Fruit fly (Drosophila melanogaster) whole organism, adult: Measurements from ENCODE around the gene CG33096.

Experiments used
- CG11617 ChIP-seq: fragments of 200-800 bp; sonication (Bioruptor generic); optimal IDR thresholded peaks from 2 replicates; lab custom pipeline; 2017; ENCODE audit warnings: mild to moderate bottlenecking, missing biosample characterization, missing genetic modification reagents, missing genetic modification characterization
- CG12768 ChIP-seq: fragments of 200-800 bp; sonication (Bioruptor generic); optimal IDR thresholded peaks from 2 replicates; lab custom pipeline; 2017; ENCODE audit warnings: missing biosample characterization, missing genetic modification characterization, mild to moderate bottlenecking, moderate library complexity, missing genetic modification reagents
- CG14711 ChIP-seq: fragments of 200-800 bp; sonication (Bioruptor generic); optimal IDR thresholded peaks from 2 replicates; lab custom pipeline; 2018; ENCODE audit warnings: missing biosample characterization, mild to moderate bottlenecking, missing genetic modification characterization, moderate library complexity
- CG1620 ChIP-seq: fragments of 200-800 bp; sonication (Bioruptor generic); optimal IDR thresholded peaks from 2 replicates; lab custom pipeline; 2016; ENCODE audit warnings: missing biosample characterization, missing genetic modification characterization
- CG33017 ChIP-seq: fragments of 200-800 bp; sonication (Bioruptor generic); optimal IDR thresholded peaks from 2 replicates; lab custom pipeline; 2018; ENCODE audit warnings: missing biosample characterization, mild to moderate bottlenecking, missing genetic modification characterization, moderate library complexity
- CG5204 ChIP-seq: fragments of 200-800 bp; sonication (Bioruptor generic); optimal IDR thresholded peaks from 2 replicates; lab custom pipeline; 2016; ENCODE audit warnings: missing biosample characterization, missing genetic modification characterization
- CG7045 ChIP-seq: fragments of 200-800 bp; sonication (Bioruptor generic); optimal IDR thresholded peaks from 2 replicates; lab custom pipeline; 2017; ENCODE audit warnings: missing biosample characterization, mild to moderate bottlenecking, missing genetic modification characterization
- Hr96 ChIP-seq: fragments of 200-800 bp; sonication (Bioruptor generic); optimal IDR thresholded peaks from 2 replicates; lab custom pipeline; 2016; ENCODE audit warnings: missing biosample characterization, missing genetic modification characterization
- Mnt ChIP-seq: fragments of 200-800 bp; sonication (Bioruptor generic); optimal IDR thresholded peaks from 2 replicates; lab custom pipeline; 2016; ENCODE audit warnings: missing biosample characterization, mild to moderate bottlenecking, missing genetic modification characterization
- bab1 ChIP-seq: fragments of 200-800 bp; sonication (Bioruptor generic); optimal IDR thresholded peaks from 3 replicates; lab custom pipeline; 2019; ENCODE audit warnings: missing biosample characterization, mild to moderate bottlenecking, missing genetic modification characterization, moderate library complexity
- cic ChIP-seq: fragments of 200-800 bp; sonication (Bioruptor generic); optimal IDR thresholded peaks from 2 replicates; lab custom pipeline; 2017; ENCODE audit warnings: missing biosample characterization, mild to moderate bottlenecking, missing genetic modification characterization, moderate library complexity
- cnc ChIP-seq, 2 experiments: fragments of >200 bp; optimal IDR thresholded peaks; 2 replicates each; lab custom pipeline; 2017
- kay ChIP-seq: fragments of 200-800 bp; sonication (Bioruptor generic); peaks from one replicate; lab custom pipeline; 2016; ENCODE audit warnings: missing biosample characterization, missing genetic modification characterization, borderline replicate concordance
- toe ChIP-seq: fragments of 200-800 bp; sonication (Bioruptor generic); optimal IDR thresholded peaks from 2 replicates; lab custom pipeline; 2016; ENCODE audit warnings: missing biosample characterization, missing genetic modification characterization

DNA sequence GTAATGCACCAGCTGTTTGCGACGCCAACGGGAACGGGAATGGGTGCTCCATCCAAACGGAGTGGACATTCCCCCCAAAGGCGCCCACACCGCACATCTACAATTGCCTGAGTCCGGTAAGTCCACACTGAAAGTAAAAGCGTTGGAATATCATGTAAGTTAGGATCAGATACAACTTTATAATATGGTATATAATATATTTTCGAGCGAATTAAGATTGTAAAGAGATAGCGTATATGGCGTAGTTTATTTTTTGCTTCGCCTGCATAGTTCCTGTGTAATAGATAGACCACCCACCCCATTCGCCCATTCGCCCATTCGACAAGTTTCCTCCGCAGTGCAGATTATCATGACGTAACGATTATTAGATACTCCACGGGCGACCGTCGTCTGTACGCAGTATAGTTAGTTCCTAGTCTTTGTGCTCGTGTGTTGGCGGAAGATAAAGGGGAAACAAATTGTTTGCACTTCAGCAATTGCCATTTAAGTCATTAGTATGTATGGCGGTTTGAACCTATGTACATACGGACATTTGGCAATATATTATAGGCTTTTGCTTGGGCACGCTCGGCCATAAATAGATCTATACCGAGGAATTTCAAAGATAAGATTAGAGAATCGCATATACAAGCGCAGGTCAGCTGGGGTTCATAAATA, 45.9 kb upstream of the CG33096 start:
- no peak for TF ChIP-seq cnc (optimal IDR thresholded peaks at IDR 0.05; lab: Kevin White, UChicago)
- TF ChIP-seq toe (GFP tag; lab: Kevin White, UChicago), result no peak
- TF ChIP-seq CG33017 (tag; lab: Kevin White, UChicago), result no peak
- TF ChIP-seq CG14711, result no peak
- peak; percentile 92 for TF ChIP-seq kay (GFP tag; lab: Kevin White, UChicago)
- TF ChIP-seq bab1 (GFP tag; lab: Kevin White, UChicago), result no peak
- no peak for TF ChIP-seq CG11617
- TF ChIP-seq Hr96 (GFP tag; lab: Kevin White, UChicago), result no peak
- no peak for TF ChIP-seq CG7045 (GFP tag; lab: Kevin White, UChicago)
- TF ChIP-seq cic, result peak; percentile 78
- no peak for TF ChIP-seq CG12768 (GFP tag; lab: Kevin White, UChicago)
- TF ChIP-seq CG5204 (GFP tag; lab: Kevin White, UChicago), result no peak
- no peak for TF ChIP-seq CG1620 (GFP tag; lab: Kevin White, UChicago)
- peak; percentile 43 for TF ChIP-seq Mnt (GFP tag; lab: Kevin White, UChicago)
